Worm (Caenorhabditis elegans): ENCODE data around the gene erfa-3.

erfa-3 gene

DNA sequence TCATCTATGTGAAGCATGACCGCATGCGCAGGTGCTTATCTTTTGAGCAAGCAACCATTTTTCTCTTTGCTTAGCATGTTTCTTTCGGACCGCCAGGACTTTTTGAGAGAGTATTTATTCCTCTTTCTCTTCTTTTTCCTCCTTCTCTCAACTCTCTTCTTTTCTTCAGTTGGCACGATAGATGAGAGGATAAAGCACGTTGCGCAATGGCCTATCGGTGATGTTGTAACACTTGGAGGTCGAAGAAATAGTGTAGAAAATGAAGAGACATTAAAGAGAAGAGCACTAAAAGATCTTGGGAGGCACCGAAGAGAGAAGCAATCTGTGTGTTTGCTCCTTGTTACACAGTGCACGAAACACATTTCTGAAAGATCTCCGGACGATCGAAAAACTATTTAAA, 29.2 kb downstream of the erfa-3 start (continued):
- TF ChIP-seq fkh-8 (tag; optimal IDR thresholded peaks at IDR 0.05) (no peak), nhr-11 (tag; optimal IDR thresholded peaks at IDR 0.05) (no peak), unc-30 (tag; optimal IDR thresholded peaks at IDR 0.05) (no peak), pqm-1 (tag; optimal IDR thresholded peaks at IDR 0.05) (no peak), efl-1 (optimal IDR thresholded peaks at IDR 0.05) (peak; percentile 6 to 33), efl-1 (GFP tag; optimal IDR thresholded peaks at IDR 0.05 in 1 of 2) (peak in 1 of 2 experiments; percentile 44), nhr-71 (tag; optimal IDR thresholded peaks at IDR 0.05) (peak; percentile 80), ceh-82 (tag; optimal IDR thresholded peaks at IDR 0.05) (peak in 2 of 3 experiments; percentile 24 to 42), lin-14 (GFP tag; optimal IDR thresholded peaks at IDR 0.05) (peak; percentile 92), dpl-1 (GFP tag; optimal IDR thresholded peaks at IDR 0.05) (peak in 1 of 3 experiments; percentile 27), nhr-85 (tag) (no peak), fkh-4 (tag; optimal IDR thresholded peaks at IDR 0.05; ENCODE audit: borderline replicate concordance) (peak; percentile 12), rnt-1 (tag; optimal IDR thresholded peaks at IDR 0.05) (peak; percentile 84), C04F5.9 (tag; optimal IDR thresholded peaks at IDR 0.05) (no peak), ztf-4 (tag; optimal IDR thresholded peaks at IDR 0.05) (no peak), unc-98 (GFP tag; IDR thresholded peaks at IDR 0.05) (no peak), ama-1 (optimal IDR thresholded peaks at IDR 0.05) (no peak), ceh-8 (GFP tag; optimal IDR thresholded peaks at IDR 0.05) (no peak), zip-4 (GFP tag; optimal IDR thresholded peaks at IDR 0.05) (no peak), elt-3 (tag; optimal IDR thresholded peaks at IDR 0.05) (no peak), tlp-1 (tag; optimal IDR thresholded peaks at IDR 0.05) (no peak), nhr-28 (tag; optimal IDR thresholded peaks at IDR 0.05) (no peak), ceh-90 (tag; optimal IDR thresholded peaks at IDR 0.05) (no peak), mdl-1 (tag; optimal IDR thresholded peaks at IDR 0.05) (peak in 1 of 2 experiments; percentile 70), swsn-7 (tag; optimal IDR thresholded peaks at IDR 0.05) (peak; percentile 49), hlh-17 (GFP tag; optimal IDR thresholded peaks at IDR 0.05; ENCODE audit: borderline replicate concordance) (no peak), zag-1 (tag; optimal IDR thresholded peaks at IDR 0.05) (no peak), xbp-1 (tag; optimal IDR thresholded peaks at IDR 0.05) (peak; percentile 20), unc-62 (GFP tag; optimal IDR thresholded peaks at IDR 0.05) (no peak), lin-15B (tag; optimal IDR thresholded peaks at IDR 0.05) (no peak), dsc-1 (tag; optimal IDR thresholded peaks at IDR 0.05) (peak; percentile 79)

- TF ChIP-seq sox-4 (tag; optimal IDR thresholded peaks at IDR 0.05) (no peak), lin-35 (GFP tag; optimal IDR thresholded peaks at IDR 0.05) (no peak), nhr-19 (GFP tag; conservative IDR thresholded peaks at IDR 0.05) (no peak), zip-4 (GFP tag; optimal IDR thresholded peaks at IDR 0.05) (no peak), unc-62 (GFP tag; optimal IDR thresholded peaks at IDR 0.05) (no peak), pax-3 (tag; optimal IDR thresholded peaks at IDR 0.05) (no peak), mep-1 (tag; optimal IDR thresholded peaks at IDR 0.05) (no peak), lir-3 (tag; optimal IDR thresholded peaks at IDR 0.05; ENCODE audit: poor library complexity) (no peak), ztf-11 (tag; optimal IDR thresholded peaks at IDR 0.05) (no peak), hlh-4 (tag; optimal IDR thresholded peaks at IDR 0.05) (no peak)
Measured at ce11 chrV:11082964-11083363, 29.9 kb downstream of the erfa-3 start.

DNA sequence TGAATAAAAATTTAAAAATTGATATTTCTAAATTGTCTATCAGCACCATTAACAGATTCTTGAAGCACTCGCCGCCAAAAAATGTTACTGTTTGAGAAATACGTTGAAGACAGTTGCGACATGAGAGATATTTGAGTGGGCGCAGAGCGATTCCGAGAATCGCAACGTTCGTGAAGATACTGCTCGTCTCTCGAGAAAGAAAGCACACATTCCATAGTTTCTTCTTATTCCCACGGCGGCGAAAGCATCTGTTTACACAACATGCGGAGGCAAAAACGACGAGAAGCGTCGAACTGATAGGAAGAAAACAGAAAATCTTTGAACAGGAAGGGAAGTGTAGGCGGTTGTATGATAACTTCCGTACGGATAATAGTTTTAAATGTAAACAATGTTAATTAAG, 30.4 kb downstream of the erfa-3 start:
- no peak for TF ChIP-seq unc-30 (tag; optimal IDR thresholded peaks at IDR 0.05)
- no peak for TF ChIP-seq hpl-2 (GFP tag; optimal IDR thresholded peaks at IDR 0.05)
- TF ChIP-seq efl-3 (GFP tag; optimal IDR thresholded peaks at IDR 0.05), result no peak
- peak; percentile 12 for TF ChIP-seq fos-1 (tag; optimal IDR thresholded peaks at IDR 0.05)
- no peak for TF ChIP-seq tlp-1 (tag; optimal IDR thresholded peaks at IDR 0.05)
- TF ChIP-seq mep-1 (tag; optimal IDR thresholded peaks at IDR 0.05), result peak; percentile 49
- peak; percentile 88 for TF ChIP-seq lin-14 (GFP tag; optimal IDR thresholded peaks at IDR 0.05)
- TF ChIP-seq C34B4.2 (tag; optimal IDR thresholded peaks at IDR 0.05), result no peak
- no peak for TF ChIP-seq vab-15 (tag; optimal IDR thresholded peaks at IDR 0.05)
- peak; percentile 21 for TF ChIP-seq lir-3 (tag; optimal IDR thresholded peaks at IDR 0.05; ENCODE audit: poor library complexity)
- TF ChIP-seq unc-130 (tag; optimal IDR thresholded peaks at IDR 0.05), result peak; percentile 35
- TF ChIP-seq ces-1 (GFP tag; optimal IDR thresholded peaks at IDR 0.05), result no peak
- peak; percentile 40 for TF ChIP-seq pag-3 (tag; optimal IDR thresholded peaks at IDR 0.05; ENCODE audit: borderline replicate concordance, insufficient read depth)
- TF ChIP-seq mef-2 (tag; optimal IDR thresholded peaks at IDR 0.05), result no peak
- peak; percentile 25 to 39 for TF ChIP-seq efl-1 (optimal IDR thresholded peaks at IDR 0.05)
- TF ChIP-seq efl-1 (GFP tag; optimal IDR thresholded peaks at IDR 0.05 in 1 of 2), result peak in 1 of 2 experiments; percentile 81
- peak; percentile 37 for TF ChIP-seq xbp-1 (tag; optimal IDR thresholded peaks at IDR 0.05)
- peak; percentile 24 for TF ChIP-seq nhr-90 (tag; optimal IDR thresholded peaks at IDR 0.05; ENCODE audit: poor library complexity)
- TF ChIP-seq isw-1 (GFP tag; IDR thresholded peaks at IDR 0.05), result no peak
- TF ChIP-seq ztf-11 (tag; optimal IDR thresholded peaks at IDR 0.05), result no peak
- no peak for TF ChIP-seq nhr-237 (tag; optimal IDR thresholded peaks at IDR 0.05)
